Fruit fly (Drosophila melanogaster) whole organism, embryonic: ENCODE measurements around the gene CG2909.

Source experiments
- CG10431 ChIP-seq: fragments of 200-800 bp; sonication (Bioruptor generic); optimal IDR thresholded peaks from 3 replicates; lab custom pipeline; 2018; ENCODE audit warnings: missing biosample characterization, mild to moderate bottlenecking, missing genetic modification characterization
- psq ChIP-seq: fragments of 200-800 bp; sonication (Bioruptor generic); optimal IDR thresholded peaks from 2 replicates; lab custom pipeline; 2017; ENCODE audit warnings: missing biosample characterization, missing genetic modification characterization
- zf30C ChIP-seq: fragments of 200-800 bp; sonication (Bioruptor generic); optimal IDR thresholded peaks from 3 replicates; lab custom pipeline; 2018; ENCODE audit warnings: missing biosample characterization, mild to moderate bottlenecking, missing genetic modification characterization

dm6 chrX:10364556-10365227, 38.4 kb downstream of the CG2909 start:
- TF ChIP-seq CG10431 (no peak), psq (GFP tag; lab: Kevin White, UChicago) (no peak), zf30C (GFP tag; lab: Kevin White, UChicago) (peak; percentile 44)
